Fruit fly (Drosophila melanogaster): Measurements from ENCODE around the gene Nlp.

Nlp gene

DNA sequence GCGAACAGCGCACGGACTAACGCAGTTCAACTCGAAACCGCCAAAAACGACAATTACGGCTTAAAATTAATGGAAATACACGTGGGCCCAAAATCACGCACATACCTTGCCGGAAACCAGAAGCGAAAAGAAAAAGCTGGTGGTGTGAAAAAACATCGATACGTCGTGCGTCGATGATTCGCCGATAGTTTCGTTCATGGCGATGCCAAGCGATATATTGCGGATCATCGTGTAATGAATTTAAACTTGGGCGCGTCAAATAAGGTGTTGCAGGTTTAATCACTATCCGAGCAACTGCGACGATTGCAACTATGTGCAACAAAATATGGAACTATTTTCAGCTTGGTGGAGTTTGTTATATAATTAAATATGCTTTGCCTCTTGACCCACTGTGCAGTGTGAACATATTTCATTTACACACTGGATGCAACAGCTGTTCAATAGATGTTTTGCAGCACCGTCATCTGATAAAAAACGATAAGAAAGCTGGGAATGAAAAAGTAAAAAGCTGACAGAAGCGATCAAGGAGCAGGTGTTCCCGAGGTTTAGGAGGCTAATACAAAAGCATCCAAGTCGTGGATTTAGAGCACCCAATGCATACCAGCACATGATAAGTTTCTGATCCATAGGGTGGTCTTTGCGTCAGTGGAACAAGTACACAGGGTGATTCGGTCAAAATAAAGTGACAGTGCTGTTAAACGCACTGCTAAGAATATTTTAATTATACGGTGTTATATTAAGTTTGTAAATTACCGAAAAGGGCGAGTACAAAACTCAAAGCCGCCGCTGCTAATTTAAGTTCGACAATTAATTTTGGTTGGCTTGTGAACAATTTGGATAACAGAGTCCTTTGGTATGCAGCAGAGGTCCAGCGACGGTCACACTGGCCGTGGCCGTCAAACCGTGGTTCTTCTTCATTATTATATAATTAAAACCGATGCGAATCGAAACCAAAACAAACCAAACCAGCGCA, 41.7 kb downstream of the Nlp start, which contains the start of the genes RpL32 and CG7943 (continued):
- peak; percentile 91 for TF ChIP-seq danr (GFP tag; IDR thresholded peaks at IDR 0.05)
- peak; percentile 90 for TF ChIP-seq CG10209 (GFP tag; optimal IDR thresholded peaks at IDR 0.05)
- peak; percentile 87 for TF ChIP-seq CG12236 (GFP tag; optimal IDR thresholded peaks at IDR 0.05)
- TF ChIP-seq CG13424 (tag; optimal IDR thresholded peaks at IDR 0.05) = peak; percentile 83
- TF ChIP-seq CG8924 (tag; optimal IDR thresholded peaks at IDR 0.05) = peak; percentile 91
- peak; percentile 97 for TF ChIP-seq CG8944 (GFP tag; optimal IDR thresholded peaks at IDR 0.05)
- TF ChIP-seq Lim3 (GFP tag; IDR thresholded peaks at IDR 0.05) = peak; percentile 83
- TF ChIP-seq CG9876 (GFP tag; optimal IDR thresholded peaks at IDR 0.05) = peak; percentile 97
- peak; percentile 100 for TF ChIP-seq CG42726 (GFP tag; IDR thresholded peaks at IDR 0.05; ENCODE audit: partially characterized antibody)
- peak; percentile 84 for TF ChIP-seq CG31365 (tag; optimal IDR thresholded peaks at IDR 0.05)
- peak; percentile 93 for TF ChIP-seq CG11085 (GFP tag; IDR thresholded peaks at IDR 0.05)
- TF ChIP-seq Myb (GFP tag; optimal IDR thresholded peaks at IDR 0.05) = peak; percentile 84
- peak; percentile 92 for TF ChIP-seq Six4 (GFP tag; optimal IDR thresholded peaks at IDR 0.05)
- TF ChIP-seq so (GFP tag; IDR thresholded peaks at IDR 0.05) = peak; percentile 98
- TF ChIP-seq CG2116 (GFP tag; optimal IDR thresholded peaks at IDR 0.05) = peak; percentile 95
- TF ChIP-seq crol (GFP tag; IDR thresholded peaks at IDR 0.05) = peak; percentile 55; the same call in 1 of the 2 replicates
- TF ChIP-seq CG18011 (GFP tag; optimal IDR thresholded peaks at IDR 0.05) = peak; percentile 77
- peak; percentile 93 for TF ChIP-seq CG6813 (GFP tag; optimal IDR thresholded peaks at IDR 0.05)
- TF ChIP-seq CG11560 (tag; IDR thresholded peaks at IDR 0.05) = peak; percentile 84
- TF ChIP-seq Dp (GFP tag; optimal IDR thresholded peaks at IDR 0.05) = peak; percentile 78
- peak; percentile 94 for TF ChIP-seq CG11695 (GFP tag; IDR thresholded peaks at IDR 0.05)
- peak; percentile 98 for TF ChIP-seq gro (GFP tag; optimal IDR thresholded peaks at IDR 0.05)
- TF ChIP-seq NfI (GFP tag; optimal IDR thresholded peaks at IDR 0.05) = peak; percentile 96
- peak; percentile 95 for TF ChIP-seq CG13624 (GFP tag; optimal IDR thresholded peaks at IDR 0.05)
- TF ChIP-seq CG8290 (GFP tag; optimal IDR thresholded peaks at IDR 0.05) = peak; percentile 91
- TF ChIP-seq CG8290 (tag; optimal IDR thresholded peaks at IDR 0.05) = peak in 1 of 2 experiments; percentile 95
- TF ChIP-seq tna (GFP tag; IDR thresholded peaks at IDR 0.05; ENCODE audit: partially characterized antibody) = peak; percentile 100
- TF ChIP-seq CG3281 (GFP tag; optimal IDR thresholded peaks at IDR 0.05) = peak; percentile 95
- TF ChIP-seq CG10979 (tag; optimal IDR thresholded peaks at IDR 0.05) = peak; percentile 88
- TF ChIP-seq zf30C (GFP tag; optimal IDR thresholded peaks at IDR 0.05) = no peak
- peak; percentile 66 for TF ChIP-seq jing (GFP tag; optimal IDR thresholded peaks at IDR 0.05)
- TF ChIP-seq Sox102F (GFP tag; optimal IDR thresholded peaks at IDR 0.05) = peak; percentile 78
- TF ChIP-seq org-1 (GFP tag; optimal IDR thresholded peaks at IDR 0.05) = peak; percentile 90
- TF ChIP-seq gt (GFP tag; IDR thresholded peaks at IDR 0.05) = peak; percentile 82
- peak; percentile 78 for TF ChIP-seq CG12942 (GFP tag; optimal IDR thresholded peaks at IDR 0.05)
- peak; percentile 95 for TF ChIP-seq ken (GFP tag; IDR thresholded peaks at IDR 0.05)
- TF ChIP-seq chif (GFP tag; optimal IDR thresholded peaks at IDR 0.05) = peak; percentile 80 to 97
- peak; percentile 94 for TF ChIP-seq p53 (GFP tag; optimal IDR thresholded peaks at IDR 0.05)
- TF ChIP-seq CG17361 (GFP tag; IDR thresholded peaks at IDR 0.05) = peak; percentile 96
- TF ChIP-seq CG17186 (GFP tag; optimal IDR thresholded peaks at IDR 0.05) = peak; percentile 99
- peak; percentile 92 for TF ChIP-seq cas (GFP tag; IDR thresholded peaks at IDR 0.05)
- peak; percentile 56 for TF ChIP-seq CG10462 (GFP tag; optimal IDR thresholded peaks at IDR 0.05)
- peak; percentile 89 for TF ChIP-seq MBD-R2 (GFP tag; IDR thresholded peaks at IDR 0.05)
- peak; percentile 82 for TF ChIP-seq Ssrp (tag; optimal IDR thresholded peaks at IDR 0.05)
- peak; percentile 90 for TF ChIP-seq CG10565 (GFP tag; optimal IDR thresholded peaks at IDR 0.05)
- peak; percentile 86 for TF ChIP-seq Nf-YC (tag; optimal IDR thresholded peaks at IDR 0.05)
- TF ChIP-seq E2f1 (GFP tag; IDR thresholded peaks at IDR 0.05) = peak; percentile 93
- peak; percentile 96 for TF ChIP-seq phol (tag; optimal IDR thresholded peaks at IDR 0.05)
- TF ChIP-seq Dbx (GFP tag; IDR thresholded peaks at IDR 0.05) = peak; percentile 98

All from whole organism, embryonic.